Worm (Caenorhabditis elegans): Measurements from ENCODE around the gene F08F8.7.

- TF ChIP-seq W03F9.2 (tag; optimal IDR thresholded peaks at IDR 0.05) (no peak), him-1 (tag; optimal IDR thresholded peaks at IDR 0.05) (no peak), dao-5 (tag; optimal IDR thresholded peaks at IDR 0.05) (no peak)
These were observed 10.4 kb upstream of the F08F8.7 start, which contains the start of gene F08F8.10 for ce11 chrIII:7357356-7357755.
